Worm (Caenorhabditis elegans) whole organism, young adult: ENCODE data around the gene dhs-20.

Experiments used
- B0019.2 ChIP-seq: fragments of 200-800 bp; sonication (Bioruptor generic); conservative IDR thresholded peaks from 2 replicates; pipeline ENCODE4 v1.3.6; 2022; ENCODE audit warnings: missing genetic modification reagents, missing genetic modification characterization, missing compliant biosample characterization
- B0035.1 ChIP-seq: sonication (generic microtip); optimal IDR thresholded peaks from 2 replicates; lab custom pipeline; 2016; ENCODE audit warnings: missing genetic modification characterization, mild to moderate bottlenecking, missing compliant biosample characterization, missing genotype, missing genetic modification reagents
- F52B5.7 ChIP-seq: sonication (generic microtip); optimal IDR thresholded peaks from 2 replicates; lab custom pipeline; 2016; ENCODE audit warnings: mild to moderate bottlenecking, missing genetic modification characterization, missing compliant biosample characterization
- F57A8.1 ChIP-seq: fragments of 200-800 bp; sonication (Bioruptor generic); optimal IDR thresholded peaks from 2 replicates; lab custom pipeline; 2018; ENCODE audit warnings: mild to moderate bottlenecking, missing genetic modification characterization, moderate library complexity, missing compliant biosample characterization
- K12H6.12 ChIP-seq: fragments of 200-800 bp; sonication (Bioruptor generic); optimal IDR thresholded peaks from 2 replicates; lab custom pipeline; 2018; ENCODE audit warnings: mild to moderate bottlenecking, missing genetic modification characterization, missing compliant biosample characterization
- T07F8.4 ChIP-seq: sonication (generic microtip); optimal IDR thresholded peaks from 2 replicates; lab custom pipeline; 2016; ENCODE audit warnings: mild to moderate bottlenecking, missing genetic modification characterization, moderate library complexity, missing compliant biosample characterization
- Y53G8AR.9 ChIP-seq: fragments of 200-800 bp; sonication (Bioruptor generic); conservative IDR thresholded peaks from 2 replicates; pipeline ENCODE4 v1.3.6; 2022; ENCODE audit warnings: missing genetic modification reagents, missing genetic modification characterization, missing compliant biosample characterization
- Y56A3A.18 ChIP-seq: fragments of 200-800 bp; sonication (Bioruptor generic); IDR thresholded peaks from 2 replicates; pipeline ENCODE4 v1.3.6; 2022; ENCODE audit warnings: missing genetic modification reagents, missing genetic modification characterization, missing compliant biosample characterization
- Y79H2A.3 ChIP-seq: fragments of 200-800 bp; sonication (Bioruptor generic); conservative IDR thresholded peaks from 2 replicates; pipeline ENCODE4 v1.3.6; 2022; ENCODE audit warnings: missing genetic modification reagents, missing genetic modification characterization, missing compliant biosample characterization
- Y95B8A.8 ChIP-seq: fragments of 200-800 bp; sonication (Bioruptor generic); IDR thresholded peaks from 2 replicates; pipeline ENCODE4 v1.3.6; 2022; ENCODE audit warnings: missing genetic modification reagents, missing genetic modification characterization, missing compliant biosample characterization
- aptf-2 ChIP-seq: fragments of 200-800 bp; sonication (Bioruptor generic); conservative IDR thresholded peaks from 2 replicates; pipeline ENCODE4 v1.3.6; 2022; ENCODE audit warnings: missing genetic modification reagents, missing genetic modification characterization, missing compliant biosample characterization
- atf-7 ChIP-seq: sonication (generic microtip); optimal IDR thresholded peaks from 2 replicates; lab custom pipeline; 2017; ENCODE audit warnings: mild to moderate bottlenecking, missing genetic modification characterization, missing compliant biosample characterization
- athp-1 ChIP-seq: sonication (generic microtip); optimal IDR thresholded peaks from 2 replicates; lab custom pipeline; 2017; ENCODE audit warnings: mild to moderate bottlenecking, missing genetic modification characterization, missing compliant biosample characterization
- attf-5 ChIP-seq: fragments of 200-800 bp; sonication (Bioruptor generic); optimal IDR thresholded peaks from 2 replicates; lab custom pipeline; 2018; ENCODE audit warnings: mild to moderate bottlenecking, missing genetic modification characterization, missing compliant biosample characterization
- attf-6 ChIP-seq: fragments of 200-800 bp; sonication (Bioruptor generic); IDR thresholded peaks from 2 replicates; pipeline ENCODE4 v1.3.6; 2022; ENCODE audit warnings: missing genetic modification reagents, missing genetic modification characterization, missing compliant biosample characterization
- ccch-3 ChIP-seq: fragments of 200-800 bp; sonication (Bioruptor generic); optimal IDR thresholded peaks from 2 replicates; lab custom pipeline; 2018; ENCODE audit warnings: mild to moderate bottlenecking, missing genetic modification characterization, missing compliant biosample characterization
- cebp-1 ChIP-seq, 2 experiments: fragments of 200-800 bp in 1 of 2; sonication (Bioruptor generic) in 1 of 2; sonication (generic microtip) in 1 of 2; IDR thresholded peaks in 1 of 2; optimal IDR thresholded peaks in 1 of 2; 2 replicates each; pipeline versions ENCODE4 v1.3.6 to Lab custom; 2017 to 2022; ENCODE audit warnings: missing compliant biosample characterization in 2 of 2, missing genetic modification characterization in 2 of 2, mild to moderate bottlenecking in 1 of 2, missing genetic modification reagents in 1 of 2, moderate library complexity in 1 of 2
- die-1 ChIP-seq: sonication (generic microtip); optimal IDR thresholded peaks from 2 replicates; lab custom pipeline; 2016; ENCODE audit warnings: missing genotype, mild to moderate bottlenecking, missing genetic modification characterization, missing compliant biosample characterization
- efl-1 ChIP-seq: fragments of 150-350 bp; optimal IDR thresholded peaks from 2 replicates; lab custom pipeline; 2014; ENCODE audit warnings: missing biosample characterization, missing genetic modification reagents, missing genetic modification characterization
- ekl-4 ChIP-seq: fragments of 200-800 bp; sonication (Bioruptor generic); IDR thresholded peaks from 2 replicates; pipeline ENCODE4 v1.3.6; 2022; ENCODE audit warnings: missing genetic modification reagents, missing genetic modification characterization, missing compliant biosample characterization
- ets-4 ChIP-seq: fragments of 200-800 bp; sonication (Bioruptor generic); optimal IDR thresholded peaks from 2 replicates; lab custom pipeline; 2018; ENCODE audit warnings: mild to moderate bottlenecking, missing genetic modification characterization, missing compliant biosample characterization
- hlh-12 ChIP-seq: sonication (generic microtip); optimal IDR thresholded peaks from 2 replicates; lab custom pipeline; 2016; ENCODE audit warnings: missing genetic modification characterization, missing compliant biosample characterization
- hrde-1 ChIP-seq: sonication (generic microtip); optimal IDR thresholded peaks from 2 replicates; lab custom pipeline; 2016; ENCODE audit warnings: missing genetic modification characterization, mild to moderate bottlenecking, missing compliant biosample characterization, moderate library complexity, missing genotype, missing genetic modification reagents, borderline replicate concordance
- hsf-1 ChIP-seq: fragments of 200-800 bp; sonication (Bioruptor generic); IDR thresholded peaks from 2 replicates; pipeline ENCODE4 v1.3.6; 2022; ENCODE audit warnings: missing genetic modification reagents, missing genetic modification characterization, missing compliant biosample characterization
- lag-1 ChIP-seq: fragments of 200-800 bp; sonication (Bioruptor generic); IDR thresholded peaks from 2 replicates; pipeline ENCODE4 v1.3.6; 2022; ENCODE audit warnings: missing genetic modification reagents, missing genetic modification characterization, missing compliant biosample characterization
- lin-35 ChIP-seq, 3 experiments: fragments of 150-350 bp in 2 of 3; sonication (generic microtip) in 1 of 3; optimal IDR thresholded peaks; 2 replicates each; lab custom pipeline; 2014 to 2018; ENCODE audit warnings: missing biosample characterization in 3 of 3, missing genetic modification characterization in 3 of 3, missing genetic modification reagents in 3 of 3
- lsl-1 ChIP-seq: fragments of 200-800 bp; sonication (Bioruptor generic); optimal IDR thresholded peaks from 2 replicates; lab custom pipeline; 2018; ENCODE audit warnings: mild to moderate bottlenecking, missing genetic modification characterization, moderate library complexity, missing compliant biosample characterization
- lsy-27 ChIP-seq: sonication (generic microtip); optimal IDR thresholded peaks from 2 replicates; lab custom pipeline; 2017; ENCODE audit warnings: missing genetic modification characterization, mild to moderate bottlenecking, missing compliant biosample characterization, antibody characterized with exemption, missing genotype, borderline replicate concordance; ENCODE audit not compliant: insufficient read depth
- madf-10 ChIP-seq: sonication (generic microtip); optimal IDR thresholded peaks from 2 replicates; lab custom pipeline; 2016; ENCODE audit warnings: mild to moderate bottlenecking, missing genetic modification characterization, missing compliant biosample characterization
- nfya-1 ChIP-seq: sonication (generic microtip); optimal IDR thresholded peaks from 2 replicates; lab custom pipeline; 2017; ENCODE audit warnings: antibody characterized with exemption, missing compliant biosample characterization, missing genetic modification characterization, borderline replicate concordance; ENCODE audit not compliant: insufficient read depth
- nfya-2 ChIP-seq: fragments of 200-800 bp; sonication (Bioruptor generic); IDR thresholded peaks from 2 replicates; pipeline ENCODE4 v1.3.6; 2022; ENCODE audit warnings: missing genetic modification reagents, missing genetic modification characterization, missing compliant biosample characterization
- nfyb-1 ChIP-seq: fragments of 200-800 bp; sonication (Bioruptor generic); IDR thresholded peaks from 2 replicates; pipeline ENCODE4 v1.3.6; 2022; ENCODE audit warnings: missing genetic modification reagents, missing genetic modification characterization, missing compliant biosample characterization
- nhr-120 ChIP-seq: fragments of 200-800 bp; sonication (Bioruptor generic); IDR thresholded peaks from 2 replicates; pipeline ENCODE4 v1.3.6; 2022; ENCODE audit warnings: missing genetic modification characterization, missing compliant biosample characterization
- nhr-80 ChIP-seq: sonication (generic microtip); optimal IDR thresholded peaks from 2 replicates; lab custom pipeline; 2016; ENCODE audit warnings: missing genetic modification characterization, missing compliant biosample characterization
- nhr-90 ChIP-seq: sonication (generic microtip); optimal IDR thresholded peaks from 2 replicates; lab custom pipeline; 2016; ENCODE audit warnings: missing genotype, mild to moderate bottlenecking, missing genetic modification characterization, missing compliant biosample characterization
- rec-8 ChIP-seq, 2 experiments: sonication (generic microtip); optimal IDR thresholded peaks; 2 replicates each; lab custom pipeline; 2016; ENCODE audit warnings: mild to moderate bottlenecking in 2 of 2, missing genetic modification characterization in 2 of 2, missing genetic modification reagents in 2 of 2, missing genotype in 2 of 2, missing biosample characterization in 1 of 2, missing compliant biosample characterization in 1 of 2, moderate library complexity in 1 of 2
- repo-1 ChIP-seq: sonication (generic microtip); optimal IDR thresholded peaks from 2 replicates; lab custom pipeline; 2017; ENCODE audit warnings: mild to moderate bottlenecking, missing genetic modification characterization, missing compliant biosample characterization
- snpc-4 ChIP-seq, 5 experiments: fragments of 150-350 bp in 1 of 5; sonication (generic microtip) in 4 of 5; optimal IDR thresholded peaks; 2 replicates each; lab custom pipeline; 2014 to 2018; ENCODE audit warnings: missing genetic modification characterization in 5 of 5, missing biosample characterization in 3 of 5, antibody characterized with exemption in 2 of 5, mild to moderate bottlenecking in 2 of 5, missing compliant biosample characterization in 2 of 5, missing genotype in 2 of 5, moderate library complexity in 2 of 5, missing genetic modification reagents in 1 of 5
- tbx-9 ChIP-seq: sonication (generic microtip); optimal IDR thresholded peaks from 2 replicates; lab custom pipeline; 2016; ENCODE audit warnings: borderline replicate concordance, missing genetic modification characterization, inconsistent platforms, missing compliant biosample characterization
- unc-130 ChIP-seq: sonication (generic microtip); optimal IDR thresholded peaks from 2 replicates; lab custom pipeline; 2016; ENCODE audit warnings: missing genetic modification reagents, missing genetic modification characterization, missing compliant biosample characterization
- unc-62 ChIP-seq: fragments of 150-350 bp; optimal IDR thresholded peaks from 2 replicates; lab custom pipeline; 2014; ENCODE audit warnings: missing biosample characterization, missing genetic modification reagents, missing genetic modification characterization
- ztf-26 ChIP-seq: sonication (generic microtip); optimal IDR thresholded peaks from 2 replicates; lab custom pipeline; 2017; ENCODE audit warnings: missing genetic modification characterization, missing compliant biosample characterization
- ztf-6 ChIP-seq: fragments of 200-800 bp; sonication (Bioruptor generic); IDR thresholded peaks from 2 replicates; pipeline ENCODE4 v1.3.6; 2022; ENCODE audit warnings: missing genetic modification reagents, missing genetic modification characterization, missing compliant biosample characterization

dhs-20 gene

ce11 chrV:11574563-11574962 lies 29.8 kb downstream of the dhs-20 start:
- no peak for TF ChIP-seq hrde-1 (tag; lab: Kevin White, UChicago)
- TF ChIP-seq B0035.1 (tag; lab: Kevin White, UChicago) = no peak
- peak; percentile 19 for TF ChIP-seq nhr-80 (tag; lab: Kevin White, UChicago)
- TF ChIP-seq lsl-1 (GFP tag; lab: Kevin White, UChicago) = no peak

DNA sequence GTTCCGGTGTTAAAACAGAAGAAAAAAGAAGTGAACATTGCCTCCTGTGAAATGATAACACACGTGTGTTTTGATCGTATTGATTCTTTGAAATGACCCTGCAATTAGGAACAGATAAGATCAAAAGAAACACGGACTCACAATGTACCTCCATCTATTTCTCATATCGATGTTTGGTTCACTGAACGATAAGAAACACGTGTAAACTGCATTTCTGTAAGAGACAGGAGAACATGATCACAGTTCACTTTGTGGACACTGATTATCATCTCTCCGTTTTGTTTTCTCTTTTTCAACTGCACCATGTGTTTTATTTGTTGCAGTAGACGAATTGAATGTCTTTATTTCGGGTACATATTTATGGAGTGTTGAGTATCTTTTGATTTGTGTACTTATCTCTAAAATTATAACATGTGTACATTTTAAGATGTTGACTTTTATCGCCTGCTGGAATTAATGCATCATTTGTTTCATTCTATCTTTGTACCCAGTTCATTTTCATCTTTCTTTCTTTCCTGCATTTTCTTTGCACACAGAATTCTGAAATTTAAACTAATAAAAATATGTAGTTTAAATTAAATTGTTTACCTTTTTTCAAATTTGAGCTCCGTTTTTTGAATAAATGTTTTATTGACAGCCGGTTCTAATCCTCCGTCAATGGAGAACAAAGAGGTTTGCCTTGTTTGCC lies 31.4 kb downstream of the dhs-20 start, which contains the start of the genes H12C20.7 and nhr-68:
Gene H12C20.7, minus strand, starts transcription at position 188 of the 688 bp plus-strand sequence.
Gene nhr-68, plus strand, starts transcription at position 638 of the 688 bp plus-strand sequence.
- TF ChIP-seq repo-1 (tag; lab: Kevin White, UChicago) (peak; percentile 90), attf-6 (GFP tag; lab: Robert Waterston, UW) (no peak), cebp-1 (GFP tag; IDR thresholded peaks at IDR 0.05; lab: Robert Waterston, UW) (peak; percentile 51; the same call in 1 of the 2 replicates), cebp-1 (tag; optimal IDR thresholded peaks at IDR 0.05; lab: Kevin White, UChicago) (peak; percentile 85), ztf-6 (no peak), Y79H2A.3 (GFP tag; lab: Robert Waterston, UW) (0 out of 2 replicates have a peak, but pooled peaks have one; percentile 27), hsf-1 (no peak), nhr-80 (tag; lab: Kevin White, UChicago) (peak; percentile 98), unc-62 (GFP tag; lab: Kevin White, UChicago) (peak; percentile 3), hlh-12 (tag; lab: Kevin White, UChicago) (no peak), ets-4 (GFP tag; lab: Kevin White, UChicago) (peak; percentile 2), nhr-120 (GFP tag; lab: Robert Waterston, UW) (no peak), efl-1 (GFP tag; lab: Kevin White, UChicago) (no peak), athp-1 (tag; lab: Kevin White, UChicago) (peak; percentile 37), Y95B8A.8 (GFP tag; lab: Robert Waterston, UW) (no peak), lin-35 (GFP tag; optimal IDR thresholded peaks at IDR 0.05; lab: Kevin White, UChicago) (peak in 1 of 3 experiments; percentile 55), rec-8 (tag; optimal IDR thresholded peaks at IDR 0.05; lab: Kevin White, UChicago) (no peak), ekl-4 (GFP tag; lab: Robert Waterston, UW) (0 out of 2 replicates have a peak, but pooled peaks have one; percentile 37), snpc-4 (GFP tag; optimal IDR thresholded peaks at IDR 0.05; lab: Kevin White, UChicago) (no peak), snpc-4 (tag; optimal IDR thresholded peaks at IDR 0.05; lab: Kevin White, UChicago) (peak in 2 of 4 experiments; percentile 63 to 69), lag-1 (GFP tag; lab: Robert Waterston, UW) (0 out of 2 replicates have a peak, but pooled peaks have one; percentile 38), attf-5 (GFP tag; lab: Kevin White, UChicago) (peak; percentile 70), nfyb-1 (GFP tag; lab: Robert Waterston, UW) (peak; percentile 92), nfya-2 (no peak), unc-130 (GFP tag; lab: Kevin White, UChicago) (no peak), ccch-3 (GFP tag; lab: Kevin White, UChicago) (no peak), aptf-2 (GFP tag; lab: Robert Waterston, UW) (no peak), madf-10 (tag; lab: Kevin White, UChicago) (peak; percentile 85), Y53G8AR.9 (GFP tag; lab: Robert Waterston, UW) (0 out of 2 replicates have a peak, but pooled peaks have one; percentile 13), nfya-1 (tag; lab: Kevin White, UChicago) (no peak), tbx-9 (no peak), T07F8.4 (tag; lab: Kevin White, UChicago) (no peak), B0019.2 (no peak), F52B5.7 (peak; percentile 63), lsy-27 (no peak), atf-7 (tag; lab: Kevin White, UChicago) (peak; percentile 95), die-1 (tag; lab: Kevin White, UChicago) (peak; percentile 68), F57A8.1 (GFP tag; lab: Kevin White, UChicago) (no peak), nhr-90 (peak; percentile 78), Y56A3A.18 (GFP tag; lab: Robert Waterston, UW) (peak; percentile 40; the same call in 1 of the 2 replicates), ztf-26 (tag; lab: Kevin White, UChicago) (peak; percentile 97), K12H6.12 (tag; lab: Kevin White, UChicago) (peak; percentile 27)
